Worm (Caenorhabditis elegans) whole organism, dauer: ENCODE results near the gene C33A12.3.

Experiments used
- unc-62 ChIP-seq: sonication (generic microtip); optimal IDR thresholded peaks from 2 replicates; lab custom pipeline; 2017; ENCODE audit warnings: missing biosample characterization, missing genetic modification reagents, missing genetic modification characterization

Gene C33A12.3

DNA sequence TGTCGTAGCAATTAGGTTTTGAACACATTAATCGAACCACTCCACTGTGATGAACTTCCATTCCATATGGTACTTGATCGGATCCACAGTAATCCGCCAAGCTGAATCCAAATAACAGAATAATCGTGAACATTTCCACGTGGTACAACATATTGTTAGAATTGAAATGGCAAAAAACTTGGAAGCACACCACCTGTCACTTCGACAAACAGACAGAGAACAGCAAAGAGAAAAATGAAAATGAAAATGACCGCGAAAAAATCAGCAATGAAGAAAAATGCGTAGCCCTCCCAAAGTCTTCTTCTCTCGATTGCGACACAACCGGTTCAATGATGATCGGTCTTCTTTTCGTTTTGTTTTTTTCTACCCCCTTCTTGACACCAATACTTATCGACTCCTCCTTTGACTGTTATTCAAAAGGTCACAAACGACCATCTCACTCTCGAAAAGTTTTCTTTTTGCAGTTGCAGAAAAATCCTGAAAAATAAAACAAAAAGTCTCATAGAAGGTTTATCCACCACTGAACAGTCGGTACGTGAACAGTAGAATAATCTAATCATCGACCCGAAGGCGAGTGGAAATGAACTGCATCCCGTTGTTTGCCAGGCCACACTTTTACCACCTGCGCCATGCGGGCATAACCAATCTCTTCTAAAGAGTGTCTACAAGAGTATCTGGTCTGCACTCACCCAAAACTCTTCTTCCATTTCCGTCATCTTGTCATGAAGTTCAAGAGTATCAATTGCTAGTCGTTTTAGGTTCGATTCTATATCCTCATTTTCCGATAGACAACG lies 35.5 kb downstream of the C33A12.3 start, which contains the start of gene wrt-3:
Gene wrt-3 (minus strand): TSS at position 322 of the 794 bp plus-strand sequence.
- no peak for TF ChIP-seq unc-62 (GFP tag; lab: Kevin White, UChicago)

DNA sequence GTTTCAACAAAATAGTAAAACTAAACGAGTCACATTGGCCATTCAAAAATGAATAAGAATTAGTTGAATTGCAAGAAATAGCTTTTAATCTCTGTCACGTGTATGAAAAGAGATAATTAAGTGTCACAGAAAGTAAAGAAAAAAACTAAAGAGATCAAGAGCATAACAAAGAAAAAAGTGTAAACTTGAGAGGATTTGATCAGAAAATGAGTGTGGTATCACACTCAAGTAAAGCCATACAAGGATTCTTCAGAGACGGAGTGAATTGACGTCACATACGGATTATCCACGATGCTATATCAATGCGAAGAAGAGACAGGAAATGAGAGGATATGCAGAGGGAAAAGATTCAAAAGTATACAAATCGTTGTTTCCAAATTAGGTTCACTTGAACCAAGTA lies 43.5 kb downstream of the C33A12.3 start:
- no peak for TF ChIP-seq unc-62 (GFP tag; lab: Kevin White, UChicago)

DNA sequence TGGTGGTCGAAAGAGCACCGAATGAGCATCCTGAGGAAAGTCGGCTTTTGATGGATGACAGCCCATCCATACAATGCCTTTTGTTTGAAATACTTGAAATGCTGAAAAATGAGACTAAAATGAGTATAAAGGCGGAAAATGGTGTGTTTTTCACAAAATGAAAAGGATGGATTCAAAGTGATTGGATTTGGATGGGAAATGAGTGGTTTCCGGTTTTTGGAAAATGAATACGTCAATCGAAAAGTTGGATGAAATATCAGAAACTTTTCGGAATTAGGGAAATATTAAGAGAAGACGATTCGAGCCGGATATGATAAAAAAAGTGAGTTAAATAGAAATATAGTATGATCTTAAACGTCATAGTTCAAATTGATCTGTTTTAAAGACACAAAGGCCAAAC lies 45.4 kb downstream of the C33A12.3 start, which contains the start of gene F38E11.6:
Gene F38E11.6 (minus strand): TSS at position 101 of the 400 bp plus-strand sequence.
- no peak for TF ChIP-seq unc-62 (GFP tag; lab: Kevin White, UChicago)

DNA sequence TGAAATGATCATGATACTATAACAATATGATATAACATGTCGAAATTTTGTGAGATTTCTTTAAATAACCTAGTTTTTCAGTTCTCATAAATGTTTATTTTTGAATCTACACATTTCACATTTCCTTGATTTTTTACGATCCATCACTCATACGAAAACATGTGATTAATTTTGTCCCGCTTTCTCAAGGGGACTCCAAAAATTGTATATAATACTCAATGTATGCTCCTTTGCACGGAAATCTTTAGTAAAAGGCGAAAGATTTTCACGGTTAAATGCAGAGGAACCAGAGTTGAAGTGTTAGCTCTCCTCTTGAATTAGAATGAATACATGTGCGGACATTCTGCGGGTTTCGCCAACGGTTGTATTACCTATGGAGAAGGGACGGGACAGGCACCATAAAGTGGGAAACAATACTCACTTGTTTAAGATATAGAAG lies 48.4 kb downstream of the C33A12.3 start:
- no peak for TF ChIP-seq unc-62 (GFP tag; lab: Kevin White, UChicago)
